Worm (Caenorhabditis elegans) whole organism, early embryonic: ENCODE results near the gene F25E5.2.

ENCODE experiments used
- B0310.2 ChIP-seq: sonication (generic microtip); optimal IDR thresholded peaks from 2 replicates; lab custom pipeline; 2016; ENCODE audit warnings: mild to moderate bottlenecking, missing genetic modification characterization, missing compliant biosample characterization
- F13C5.2 ChIP-seq: sonication (generic microtip); optimal IDR thresholded peaks from 2 replicates; lab custom pipeline; 2017; ENCODE audit warnings: mild to moderate bottlenecking, missing genetic modification characterization, inconsistent platforms, missing compliant biosample characterization
- aly-1 ChIP-seq: sonication (generic microtip); optimal IDR thresholded peaks from 2 replicates; lab custom pipeline; 2016; ENCODE audit warnings: missing genetic modification characterization, missing compliant biosample characterization
- ama-1 ChIP-seq: fragments of 150-350 bp; optimal IDR thresholded peaks from 2 replicates; lab custom pipeline; 2014
- ceh-13 ChIP-seq: fragments of 200-800 bp; sonication (Bioruptor generic); optimal IDR thresholded peaks from 2 replicates; lab custom pipeline; 2018; ENCODE audit warnings: mild to moderate bottlenecking, missing genetic modification characterization, missing compliant biosample characterization
- ceh-36 ChIP-seq: sonication (generic microtip); optimal IDR thresholded peaks from 2 replicates; lab custom pipeline; 2016; ENCODE audit warnings: missing genetic modification characterization, inconsistent platforms, missing compliant biosample characterization
- ets-7 ChIP-seq: sonication (generic microtip); optimal IDR thresholded peaks from 2 replicates; lab custom pipeline; 2016; ENCODE audit warnings: missing genotype, missing genetic modification characterization, missing compliant biosample characterization
- flt-1 ChIP-seq: fragments of 200-800 bp; sonication (Bioruptor generic); IDR thresholded peaks from 2 replicates; pipeline ENCODE4 v1.3.6; 2022; ENCODE audit warnings: missing genetic modification characterization, missing compliant biosample characterization
- hmbx-1 ChIP-seq: sonication (generic microtip); optimal IDR thresholded peaks from 2 replicates; lab custom pipeline; 2016; ENCODE audit warnings: mild to moderate bottlenecking, missing genetic modification characterization, missing compliant biosample characterization
- hmg-4 ChIP-seq: fragments of 200-800 bp; sonication (Bioruptor generic); optimal IDR thresholded peaks from 2 replicates; lab custom pipeline; 2018; ENCODE audit warnings: mild to moderate bottlenecking, missing genetic modification characterization, missing compliant biosample characterization
- hnd-1 ChIP-seq: sonication (generic microtip); optimal IDR thresholded peaks from 2 replicates; lab custom pipeline; 2016; ENCODE audit warnings: missing genetic modification characterization, missing compliant biosample characterization
- pes-1 ChIP-seq: fragments of 200-800 bp; sonication (Bioruptor generic); IDR thresholded peaks from 2 replicates; pipeline ENCODE4 v1.3.6; 2022; ENCODE audit warnings: missing genetic modification reagents, missing genetic modification characterization, missing compliant biosample characterization
- scrt-1 ChIP-seq: fragments of 200-800 bp; sonication (Bioruptor generic); IDR thresholded peaks from 2 replicates; pipeline ENCODE4 v1.3.6; 2022; ENCODE audit warnings: missing genetic modification characterization, missing compliant biosample characterization
- sea-1 ChIP-seq: fragments of 200-800 bp; sonication (Bioruptor generic); conservative IDR thresholded peaks from 2 replicates; pipeline ENCODE4 v1.3.6; 2022; ENCODE audit warnings: missing genetic modification characterization, missing compliant biosample characterization
- tbx-11 ChIP-seq: fragments of 200-800 bp; sonication (Bioruptor generic); IDR thresholded peaks from 2 replicates; pipeline ENCODE4 v1.3.6; 2022; ENCODE audit warnings: missing genetic modification characterization, missing compliant biosample characterization
- tbx-37 ChIP-seq: fragments of 200-800 bp; sonication (Bioruptor generic); conservative IDR thresholded peaks from 2 replicates; pipeline ENCODE4 v1.3.6; 2022; ENCODE audit warnings: missing genetic modification reagents, missing genetic modification characterization, missing compliant biosample characterization
- tra-4 ChIP-seq: sonication (generic microtip); optimal IDR thresholded peaks from 2 replicates; lab custom pipeline; 2017; ENCODE audit warnings: missing genetic modification characterization, missing compliant biosample characterization

The F25E5.2 gene

DNA sequence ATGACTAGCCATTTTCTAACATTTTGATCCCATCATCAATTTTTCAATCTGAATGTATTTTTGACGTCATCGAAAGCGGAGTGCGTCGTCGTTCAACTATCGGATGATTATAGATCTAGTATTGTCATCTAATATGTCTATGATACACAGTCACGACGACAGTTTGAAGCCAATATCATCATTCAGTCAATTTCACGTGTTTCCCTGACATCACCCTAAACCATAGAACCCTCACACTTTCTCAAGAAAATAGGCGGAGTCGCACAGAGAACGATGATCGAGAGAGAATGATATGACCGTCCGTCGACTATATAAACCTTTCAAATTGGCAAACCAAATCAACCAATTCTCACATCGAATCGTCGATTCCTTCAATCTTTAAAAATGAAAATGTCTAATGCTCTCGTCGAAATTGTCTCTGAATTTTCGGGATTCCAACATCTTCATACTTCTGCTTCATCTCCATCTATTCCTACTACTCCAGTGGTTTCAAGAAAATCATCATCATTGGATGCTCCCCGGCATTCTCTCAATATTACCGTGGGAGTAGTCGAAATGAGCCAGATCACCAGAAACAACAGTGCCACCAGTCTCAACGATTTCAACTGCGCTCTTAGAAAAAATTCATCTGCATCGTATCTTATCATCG lies 39.2 kb upstream of the F25E5.2 start, which contains the start of gene F18E3.13:
Gene F18E3.13, plus strand, starts transcription at position 385 of the 649 bp plus-strand sequence.
- TF ChIP-seq pes-1, result no peak
- no peak for TF ChIP-seq sea-1 (GFP tag; lab: Robert Waterston, UW)
- no peak for TF ChIP-seq ets-7
- TF ChIP-seq aly-1 (tag; lab: Kevin White, UChicago), result no peak
- no peak for TF ChIP-seq hmg-4
- TF ChIP-seq B0310.2, result no peak
- no peak for TF ChIP-seq tra-4
- TF ChIP-seq hmbx-1 (tag; lab: Kevin White, UChicago), result no peak

DNA sequence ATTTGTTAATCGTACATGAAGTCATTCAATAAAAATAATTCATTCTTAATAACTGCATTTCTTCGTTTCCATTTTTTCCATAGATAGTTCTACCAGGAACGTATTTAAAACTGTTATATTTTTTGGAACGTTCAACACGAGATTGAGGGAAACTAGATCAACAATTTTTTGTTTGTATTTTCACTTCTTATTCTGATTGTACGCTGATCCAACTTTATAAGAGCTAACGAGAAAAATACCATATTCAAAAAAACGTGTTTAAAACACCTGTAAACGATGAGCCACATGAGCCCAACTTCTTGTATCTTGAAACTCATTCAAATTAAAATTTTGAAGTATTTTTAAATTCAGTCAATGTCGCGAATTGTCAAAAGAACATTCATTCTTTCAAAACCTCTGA lies 38.5 kb upstream of the F25E5.2 start:
- TF ChIP-seq F13C5.2 (tag; lab: Kevin White, UChicago) (no peak), tra-4 (no peak), ets-7 (no peak), tbx-37 (GFP tag; lab: Robert Waterston, UW) (no peak), hnd-1 (no peak), B0310.2 (no peak), tbx-11 (no peak), pes-1 (no peak), flt-1 (GFP tag; lab: Robert Waterston, UW) (no peak), ceh-36 (tag; lab: Kevin White, UChicago) (no peak), ceh-13 (GFP tag; lab: Kevin White, UChicago) (no peak), hmg-4 (no peak), aly-1 (tag; lab: Kevin White, UChicago) (no peak)

DNA sequence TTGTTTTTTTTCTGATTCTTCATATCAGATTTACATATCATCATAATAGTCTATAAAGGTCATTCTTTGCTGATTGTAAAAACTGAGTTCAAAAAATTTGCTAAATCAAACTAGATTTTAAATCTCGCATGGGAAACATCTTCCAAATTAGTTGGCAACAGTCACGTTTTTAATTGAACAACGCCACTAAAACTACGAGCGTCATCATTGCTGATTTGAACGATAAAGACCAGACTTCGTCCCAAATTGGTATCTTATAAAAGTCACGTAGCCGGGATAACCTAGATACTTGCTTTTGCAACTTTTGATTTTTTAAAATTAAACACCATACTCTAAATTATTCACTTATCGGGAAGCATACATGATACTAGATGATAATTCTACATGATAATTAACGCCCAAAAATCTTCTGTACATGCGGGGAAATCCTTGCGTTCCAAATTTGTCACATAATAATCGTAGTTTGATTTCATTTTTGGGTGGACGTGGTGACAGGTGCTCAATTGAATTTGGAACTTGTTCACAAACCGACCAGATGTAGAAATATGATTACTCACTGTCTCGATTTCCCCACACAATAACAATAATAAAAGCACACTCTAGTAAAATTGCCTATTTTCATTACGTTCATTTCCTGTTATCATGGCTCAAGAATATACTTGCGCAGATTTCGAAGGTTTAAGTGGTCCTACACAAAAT lies 37.9 kb upstream of the F25E5.2 start, which contains the start of gene srw-67:
Gene srw-67, plus strand, starts transcription at position 643 of the 699 bp plus-strand sequence.
- TF ChIP-seq ama-1 (no peak), pes-1 (no peak), sea-1 (GFP tag; lab: Robert Waterston, UW) (no peak), F13C5.2 (tag; lab: Kevin White, UChicago) (no peak), tbx-11 (no peak), aly-1 (tag; lab: Kevin White, UChicago) (no peak), ceh-36 (tag; lab: Kevin White, UChicago) (no peak), tra-4 (no peak), hmbx-1 (tag; lab: Kevin White, UChicago) (no peak), scrt-1 (no peak), hmg-4 (no peak)

ce11 chrV:7420162-7420561 lies 34.9 kb upstream of the F25E5.2 start, which contains the start of gene srxa-4:
TSS of gene srxa-4 (plus strand) at chrV:7420462.
- no peak for TF ChIP-seq hnd-1
- no peak for TF ChIP-seq pes-1
- TF ChIP-seq B0310.2, result no peak
- TF ChIP-seq scrt-1, result no peak
- no peak for TF ChIP-seq hmbx-1 (tag; lab: Kevin White, UChicago)
- no peak for TF ChIP-seq F13C5.2 (tag; lab: Kevin White, UChicago)
- TF ChIP-seq tra-4, result no peak
- TF ChIP-seq hmg-4, result no peak
- TF ChIP-seq ama-1, result no peak
- no peak for TF ChIP-seq aly-1 (tag; lab: Kevin White, UChicago)
- TF ChIP-seq ceh-36 (tag; lab: Kevin White, UChicago), result no peak
- TF ChIP-seq tbx-37 (GFP tag; lab: Robert Waterston, UW), result no peak
- no peak for TF ChIP-seq flt-1 (GFP tag; lab: Robert Waterston, UW)
- TF ChIP-seq ets-7, result no peak
- TF ChIP-seq tbx-11, result no peak

DNA sequence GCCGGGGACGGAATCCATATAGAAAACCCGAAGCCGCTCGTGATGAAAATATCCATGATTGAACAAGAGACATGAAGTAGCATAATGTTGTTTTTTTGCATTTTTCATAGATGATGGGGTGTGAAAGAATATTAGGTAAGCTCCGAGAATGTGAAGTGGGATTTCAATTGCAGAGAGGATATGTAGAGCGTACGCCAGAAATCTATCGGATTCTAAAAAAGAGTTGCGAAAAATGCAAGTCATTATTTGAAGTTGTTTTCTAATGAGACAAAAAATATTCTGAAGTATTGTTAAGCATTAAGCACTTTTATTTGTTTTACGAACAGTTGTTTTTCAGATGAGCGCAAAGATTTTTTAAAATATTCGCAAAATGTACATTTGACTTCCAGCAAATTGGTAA lies 30.8 kb upstream of the F25E5.2 start, which contains the start of gene F18E3.10:
Gene F18E3.10, minus strand, starts transcription at position 101 of the 400 bp plus-strand sequence.
- TF ChIP-seq scrt-1 (no peak), ama-1 (no peak), tra-4 (no peak), sea-1 (GFP tag; lab: Robert Waterston, UW) (no peak), ets-7 (no peak), ceh-13 (GFP tag; lab: Kevin White, UChicago) (no peak), tbx-37 (GFP tag; lab: Robert Waterston, UW) (no peak), F13C5.2 (tag; lab: Kevin White, UChicago) (no peak), tbx-11 (no peak), hmg-4 (no peak), aly-1 (tag; lab: Kevin White, UChicago) (no peak), B0310.2 (no peak), hnd-1 (no peak)

DNA sequence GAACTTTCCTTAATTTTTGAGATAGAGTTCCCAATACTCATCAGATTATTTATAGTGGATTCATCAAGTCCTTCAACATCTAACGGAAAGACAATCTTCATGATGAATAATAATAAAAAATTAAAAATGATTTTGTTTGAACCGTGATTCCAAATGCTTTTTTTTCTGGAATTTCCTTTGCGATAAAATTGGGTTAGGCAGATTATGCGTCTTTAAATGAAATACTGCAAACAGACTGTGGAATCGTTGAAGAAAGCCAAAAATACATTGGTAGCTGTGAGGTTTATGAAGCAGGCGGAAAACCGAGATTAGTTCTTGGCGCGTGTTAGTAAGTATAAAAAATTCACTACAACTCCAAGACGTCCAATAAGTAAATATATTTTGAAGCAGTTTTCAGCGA lies 28.5 kb upstream of the F25E5.2 start, which contains the start of gene srw-68:
Gene srw-68, minus strand, starts transcription at position 101 of the 400 bp plus-strand sequence.
- no peak for TF ChIP-seq pes-1
- TF ChIP-seq tbx-37 (GFP tag; lab: Robert Waterston, UW), result no peak
- no peak for TF ChIP-seq F13C5.2 (tag; lab: Kevin White, UChicago)
- no peak for TF ChIP-seq hnd-1
- TF ChIP-seq aly-1 (tag; lab: Kevin White, UChicago), result no peak
- TF ChIP-seq scrt-1, result no peak
- no peak for TF ChIP-seq sea-1 (GFP tag; lab: Robert Waterston, UW)
- no peak for TF ChIP-seq hmbx-1 (tag; lab: Kevin White, UChicago)
- no peak for TF ChIP-seq tbx-11
- no peak for TF ChIP-seq ama-1
- TF ChIP-seq B0310.2, result no peak
- no peak for TF ChIP-seq hmg-4
- TF ChIP-seq ceh-13 (GFP tag; lab: Kevin White, UChicago), result no peak
- TF ChIP-seq ets-7, result no peak
- TF ChIP-seq flt-1 (GFP tag; lab: Robert Waterston, UW), result no peak
- no peak for TF ChIP-seq tra-4
- no peak for TF ChIP-seq ceh-36 (tag; lab: Kevin White, UChicago)

DNA sequence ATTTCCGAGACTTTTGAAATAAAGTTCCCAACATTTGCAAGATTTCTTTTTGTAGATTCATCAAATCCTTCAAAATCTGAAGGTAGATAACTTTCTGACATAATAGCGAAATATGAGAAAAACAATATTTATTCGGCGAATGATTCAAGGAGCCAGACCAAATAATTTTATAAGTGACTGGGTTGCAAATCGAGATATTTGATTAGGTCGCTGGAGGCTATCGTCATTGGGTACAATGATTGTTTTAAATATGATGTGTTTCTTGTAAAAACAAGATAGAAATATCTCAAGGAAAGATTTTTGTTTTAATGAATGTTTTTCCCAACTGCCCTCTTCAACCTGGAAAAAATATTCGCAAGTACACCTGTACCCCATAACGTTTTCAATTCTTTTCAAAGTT lies 26.2 kb upstream of the F25E5.2 start, which contains the start of gene srw-69:
Gene srw-69, minus strand, starts transcription at position 101 of the 400 bp plus-strand sequence.
- no peak for TF ChIP-seq tbx-11
- no peak for TF ChIP-seq aly-1 (tag; lab: Kevin White, UChicago)
- TF ChIP-seq scrt-1, result no peak
- no peak for TF ChIP-seq hnd-1
- TF ChIP-seq sea-1 (GFP tag; lab: Robert Waterston, UW), result no peak
- TF ChIP-seq ceh-36 (tag; lab: Kevin White, UChicago), result no peak
- TF ChIP-seq hmg-4, result no peak
- TF ChIP-seq tra-4, result no peak
- TF ChIP-seq ceh-13 (GFP tag; lab: Kevin White, UChicago), result no peak
- TF ChIP-seq tbx-37 (GFP tag; lab: Robert Waterston, UW), result no peak
- no peak for TF ChIP-seq B0310.2
- no peak for TF ChIP-seq flt-1 (GFP tag; lab: Robert Waterston, UW)
- TF ChIP-seq hmbx-1 (tag; lab: Kevin White, UChicago), result no peak
- no peak for TF ChIP-seq F13C5.2 (tag; lab: Kevin White, UChicago)
- no peak for TF ChIP-seq pes-1
- no peak for TF ChIP-seq ets-7
- no peak for TF ChIP-seq ama-1
